Fruit fly (Drosophila melanogaster) whole organism, embryonic: Measurements from ENCODE around the gene CycA.

Experiments used
- Abd-B ChIP-seq: fragments of 200-800 bp; sonication (Bioruptor generic); optimal IDR thresholded peaks from 2 replicates; lab custom pipeline; 2018; ENCODE audit warnings: missing biosample characterization, mild to moderate bottlenecking, missing genetic modification characterization, moderate library complexity
- Atf3 ChIP-seq: fragments of 200-800 bp; sonication (Bioruptor generic); optimal IDR thresholded peaks from 3 replicates; lab custom pipeline; 2016; ENCODE audit warnings: missing biosample characterization, missing genetic modification characterization
- C15 ChIP-seq: fragments of 200-800 bp; sonication (Bioruptor generic); IDR thresholded peaks from 3 replicates; pipeline ENCODE4 v1.3.6; 2022; ENCODE audit warnings: missing biosample characterization, missing genetic modification characterization
- CG11398 ChIP-seq: fragments of 200-800 bp; sonication (Bioruptor generic); optimal IDR thresholded peaks from 2 replicates; lab custom pipeline; 2016; ENCODE audit warnings: missing biosample characterization, missing genetic modification characterization
- CG11456 ChIP-seq: fragments of 200-800 bp; sonication (Bioruptor generic); IDR thresholded peaks from 3 replicates; pipeline ENCODE4 v1.3.6; 2022; ENCODE audit warnings: missing biosample characterization, missing genetic modification characterization
- CG12236 ChIP-seq: fragments of 200-800 bp; sonication (Bioruptor generic); optimal IDR thresholded peaks from 2 replicates; lab custom pipeline; 2016; ENCODE audit warnings: missing biosample characterization, missing genetic modification characterization
- CG12942 ChIP-seq: fragments of 200-800 bp; sonication (Bioruptor generic); optimal IDR thresholded peaks from 3 replicates; lab custom pipeline; 2016; ENCODE audit warnings: missing biosample characterization, missing genetic modification characterization
- CG13424 ChIP-seq: fragments of 200-800 bp; sonication (Bioruptor generic); optimal IDR thresholded peaks from 2 replicates; lab custom pipeline; 2019; ENCODE audit warnings: missing biosample characterization, mild to moderate bottlenecking, missing genetic modification characterization, moderate library complexity
- CG14710 ChIP-seq: fragments of 200-800 bp; sonication (Bioruptor generic); optimal IDR thresholded peaks from 3 replicates; lab custom pipeline; 2019; ENCODE audit warnings: missing biosample characterization, mild to moderate bottlenecking, missing genetic modification characterization, moderate library complexity
- CG14860 ChIP-seq: fragments of 200-800 bp; sonication (Bioruptor generic); IDR thresholded peaks from 3 replicates; pipeline ENCODE4 v1.3.6; 2022; ENCODE audit warnings: missing biosample characterization, missing genetic modification characterization; ENCODE audit not compliant: partially characterized antibody
- CG14965 ChIP-seq: fragments of 200-800 bp; sonication (Bioruptor generic); optimal IDR thresholded peaks from 2 replicates; lab custom pipeline; 2016; ENCODE audit warnings: missing biosample characterization, missing genetic modification characterization, borderline replicate concordance
- CG15073 ChIP-seq: fragments of 200-800 bp; sonication (Bioruptor generic); optimal IDR thresholded peaks from 2 replicates; lab custom pipeline; 2016; ENCODE audit warnings: missing biosample characterization, missing genetic modification characterization
- CG15696 ChIP-seq: fragments of 200-800 bp; sonication (Bioruptor generic); optimal IDR thresholded peaks from 2 replicates; lab custom pipeline; 2019; ENCODE audit warnings: missing biosample characterization, mild to moderate bottlenecking, missing genetic modification characterization, moderate library complexity
- CG18476 ChIP-seq: fragments of 200-800 bp; sonication (Bioruptor generic); optimal IDR thresholded peaks from 2 replicates; lab custom pipeline; 2016; ENCODE audit warnings: missing biosample characterization, mild to moderate bottlenecking, missing genetic modification characterization
- CG31441 ChIP-seq: fragments of 200-800 bp; sonication (Bioruptor generic); IDR thresholded peaks from 2 replicates; pipeline ENCODE4 v1.3.6; 2022; ENCODE audit warnings: missing biosample characterization, missing genetic modification characterization
- CG4820 ChIP-seq: fragments of 200-800 bp; sonication (Bioruptor generic); optimal IDR thresholded peaks from 3 replicates; lab custom pipeline; 2016; ENCODE audit warnings: missing biosample characterization, missing genetic modification characterization
- CG4854 ChIP-seq: fragments of 200-800 bp; sonication (Bioruptor generic); optimal IDR thresholded peaks from 2 replicates; lab custom pipeline; 2016; ENCODE audit warnings: missing biosample characterization, missing genetic modification characterization, inconsistent platforms
- CG6689 ChIP-seq: fragments of 200-800 bp; sonication (Bioruptor generic); IDR thresholded peaks from 2 replicates; pipeline ENCODE4 v1.3.6; 2022; ENCODE audit warnings: missing biosample characterization, missing genetic modification characterization
- CG6765 ChIP-seq: fragments of 200-800 bp; sonication (Bioruptor generic); optimal IDR thresholded peaks from 3 replicates; lab custom pipeline; 2017; ENCODE audit warnings: missing biosample characterization, mild to moderate bottlenecking, missing genetic modification characterization
- CG7963 ChIP-seq: fragments of 200-800 bp; sonication (Bioruptor generic); IDR thresholded peaks from 3 replicates; pipeline ENCODE4 v1.3.6; 2022; ENCODE audit warnings: missing biosample characterization, missing genetic modification characterization; ENCODE audit not compliant: partially characterized antibody
- CG8281 ChIP-seq: fragments of 200-800 bp; sonication (Bioruptor generic); optimal IDR thresholded peaks from 2 replicates; lab custom pipeline; 2018; ENCODE audit warnings: missing biosample characterization, mild to moderate bottlenecking, missing genetic modification characterization, moderate library complexity
- CG8388 ChIP-seq: fragments of 200-800 bp; sonication (Bioruptor generic); optimal IDR thresholded peaks from 2 replicates; lab custom pipeline; 2019; ENCODE audit warnings: missing biosample characterization, mild to moderate bottlenecking, missing genetic modification characterization, moderate library complexity
- CG8924 ChIP-seq: fragments of 200-800 bp; optimal IDR thresholded peaks from 3 replicates; lab custom pipeline; 2019; ENCODE audit warnings: missing biosample characterization, mild to moderate bottlenecking, missing genetic modification characterization, moderate library complexity
- CHES-1-like ChIP-seq: fragments of 200-800 bp; sonication (Bioruptor generic); optimal IDR thresholded peaks from 2 replicates; lab custom pipeline; 2016; ENCODE audit warnings: missing biosample characterization, missing genetic modification characterization
- Dip3 ChIP-seq: fragments of 200-800 bp; sonication (Bioruptor generic); optimal IDR thresholded peaks from 3 replicates; lab custom pipeline; 2016; ENCODE audit warnings: missing biosample characterization, missing genetic modification characterization
- Drgx ChIP-seq: fragments of 200-800 bp; sonication (Bioruptor generic); IDR thresholded peaks from 2 replicates; pipeline ENCODE4 v1.3.6; 2022; ENCODE audit warnings: missing biosample characterization, missing genetic modification characterization
- Ets65A ChIP-seq: fragments of 200-800 bp; sonication (Bioruptor generic); peaks from one replicate; lab custom pipeline; 2016; ENCODE audit warnings: missing biosample characterization, missing genetic modification characterization
- Jarid2 ChIP-seq: fragments of 200-800 bp; sonication (Bioruptor generic); optimal IDR thresholded peaks from 3 replicates; lab custom pipeline; 2017; ENCODE audit warnings: mild to moderate bottlenecking, missing biosample characterization, missing genetic modification reagents, missing genetic modification characterization
- Usf ChIP-seq: fragments of 200-800 bp; sonication (Bioruptor generic); optimal IDR thresholded peaks from 2 replicates; lab custom pipeline; 2017; ENCODE audit warnings: missing genotype, missing biosample characterization, missing genetic modification characterization
- ase ChIP-seq: fragments of 200-800 bp; sonication (Bioruptor generic); IDR thresholded peaks from 3 replicates; pipeline ENCODE4 v1.3.6; 2022; ENCODE audit warnings: missing biosample characterization, missing genetic modification characterization
- ash1 ChIP-seq: fragments of 200-800 bp; sonication (Bioruptor generic); optimal IDR thresholded peaks from 2 replicates; lab custom pipeline; 2018; ENCODE audit warnings: missing biosample characterization, mild to moderate bottlenecking, missing genetic modification characterization
- bab2 ChIP-seq: fragments of 200-800 bp; sonication (Bioruptor generic); optimal IDR thresholded peaks from 2 replicates; lab custom pipeline; 2016; ENCODE audit warnings: missing biosample characterization, missing genetic modification characterization
- bigmax ChIP-seq: fragments of 200-800 bp; sonication (Bioruptor generic); optimal IDR thresholded peaks from 2 replicates; lab custom pipeline; 2018; ENCODE audit warnings: missing biosample characterization, mild to moderate bottlenecking, missing genetic modification characterization
- h ChIP-seq: fragments of >200 bp; optimal IDR thresholded peaks from 2 replicates; lab custom pipeline; 2017
- insv ChIP-seq, 2 experiments: fragments of 200-800 bp; sonication (Bioruptor generic); optimal IDR thresholded peaks; 3 replicates each; lab custom pipeline; 2016 to 2018; ENCODE audit warnings: missing biosample characterization in 2 of 2, missing genetic modification characterization in 2 of 2
- jigr1 ChIP-seq: fragments of 200-800 bp; sonication (Bioruptor generic); IDR thresholded peaks from 3 replicates; pipeline ENCODE4 v1.3.6; 2022; ENCODE audit warnings: missing biosample characterization, missing genetic modification characterization
- maf-S ChIP-seq: fragments of 200-800 bp; sonication (Bioruptor generic); optimal IDR thresholded peaks from 2 replicates; lab custom pipeline; 2016; ENCODE audit warnings: missing biosample characterization, missing genetic modification characterization
- mirr ChIP-seq: fragments of 200-800 bp; sonication (Bioruptor generic); optimal IDR thresholded peaks from 3 replicates; lab custom pipeline; 2018; ENCODE audit warnings: missing biosample characterization, mild to moderate bottlenecking, missing genetic modification characterization
- nerfin-2 ChIP-seq: fragments of 200-800 bp; sonication (Bioruptor generic); IDR thresholded peaks from 2 replicates; pipeline ENCODE4 v1.3.6; 2022; ENCODE audit warnings: missing biosample characterization, missing genetic modification characterization; ENCODE audit not compliant: partially characterized antibody
- peb ChIP-seq: fragments of 200-800 bp; sonication (Bioruptor generic); IDR thresholded peaks from 2 replicates; pipeline ENCODE4 v1.3.6; 2022; ENCODE audit warnings: missing biosample characterization, missing genetic modification characterization
- phol ChIP-seq: fragments of 200-800 bp; sonication (Bioruptor generic); optimal IDR thresholded peaks from 3 replicates; lab custom pipeline; 2018; ENCODE audit warnings: missing biosample characterization, mild to moderate bottlenecking, missing genetic modification characterization, moderate library complexity
- salm ChIP-seq: fragments of 200-800 bp; sonication (Bioruptor generic); optimal IDR thresholded peaks from 2 replicates; lab custom pipeline; 2018; ENCODE audit warnings: missing biosample characterization, mild to moderate bottlenecking, missing genetic modification characterization
- sens-2 ChIP-seq: fragments of 200-800 bp; sonication (Bioruptor generic); IDR thresholded peaks from 2 replicates; pipeline ENCODE4 v1.3.6; 2022; ENCODE audit warnings: missing biosample characterization, missing genetic modification characterization
- trem ChIP-seq: fragments of 200-800 bp; optimal IDR thresholded peaks from 3 replicates; lab custom pipeline; 2019; ENCODE audit warnings: missing biosample characterization, mild to moderate bottlenecking, missing genetic modification characterization, moderate library complexity
- trh ChIP-seq: fragments of 200-800 bp; sonication (Bioruptor generic); optimal IDR thresholded peaks from 2 replicates; lab custom pipeline; 2016; ENCODE audit warnings: missing biosample characterization, missing genetic modification characterization
- twi ChIP-seq: fragments of 200-800 bp; optimal IDR thresholded peaks from 2 replicates; lab custom pipeline; 2019; ENCODE audit warnings: missing biosample characterization, mild to moderate bottlenecking, missing genetic modification characterization, moderate library complexity
- unpg ChIP-seq: fragments of 200-800 bp; sonication (Bioruptor generic); optimal IDR thresholded peaks from 3 replicates; lab custom pipeline; 2018; ENCODE audit warnings: missing biosample characterization, mild to moderate bottlenecking, missing genetic modification characterization, moderate library complexity

Gene CycA

dm6 chr3L:11833296-11833717 lies at the start of gene CycA (continued):
- TF ChIP-seq Dip3 (GFP tag; lab: Kevin White, UChicago) (no peak), CG15073 (GFP tag; lab: Kevin White, UChicago) (no peak), ash1 (GFP tag; lab: Kevin White, UChicago) (no peak), CG6689 (GFP tag; lab: Robert Waterston, UW) (no peak), h (lab: Kevin White, UChicago) (no peak), CG7963 (GFP tag; lab: Robert Waterston, UW) (peak; percentile 61; the same call in 1 of the 3 replicates), salm (tag; lab: Kevin White, UChicago) (no peak), CG14710 (tag; lab: Kevin White, UChicago) (peak; percentile 79), jigr1 (GFP tag; lab: Robert Waterston, UW) (no peak), twi (tag; lab: Kevin White, UChicago) (peak; percentile 13)

DNA sequence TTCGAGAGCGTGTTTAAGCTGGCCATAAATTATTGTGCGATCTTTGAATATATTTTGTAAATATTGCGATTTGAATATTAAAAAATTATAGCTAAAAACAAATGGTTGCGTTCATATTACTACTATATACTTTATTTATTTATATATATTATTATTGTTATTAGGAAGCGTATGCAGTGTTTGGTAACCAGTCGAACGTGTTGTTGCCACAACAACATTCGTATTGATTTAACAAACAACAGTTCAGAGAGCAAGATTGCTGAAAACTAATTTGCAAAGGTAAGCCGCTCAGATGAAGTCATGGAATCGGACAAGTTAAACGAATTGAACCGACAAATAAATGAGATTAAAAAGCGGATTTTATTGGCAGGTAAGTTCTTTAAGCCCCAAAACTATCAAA lies 47.7 kb upstream of the CycA start, which contains the start of gene CCDC151:
CCDC151 (plus strand) TSS at position 301 of the 400 bp plus-strand sequence.
- TF ChIP-seq maf-S (GFP tag; lab: Kevin White, UChicago) (no peak), peb (no peak), bab2 (GFP tag; lab: Kevin White, UChicago) (no peak), trh (no peak), Abd-B (GFP tag; lab: Kevin White, UChicago) (no peak)
- TF ChIP-seq, all 482 proteins: peak for 0

dm6 chr3L:11878815-11879214 lies 45.4 kb upstream of the CycA start, which contains the start of gene Sprn:
Sprn (plus strand) TSS chr3L:11879115.
- TF ChIP-seq CG8281 (tag; lab: Kevin White, UChicago) (no peak), CG31441 (no peak), phol (tag; lab: Kevin White, UChicago) (no peak), Atf3 (GFP tag; lab: Kevin White, UChicago) (no peak), trem (tag; lab: Kevin White, UChicago) (no peak), CHES-1-like (GFP tag; lab: Kevin White, UChicago) (no peak), CG4820 (GFP tag; lab: Kevin White, UChicago) (no peak), nerfin-2 (GFP tag; lab: Robert Waterston, UW) (no peak), Usf (no peak)

- TF ChIP-seq CG15696 (no peak), CG12236 (GFP tag; lab: Kevin White, UChicago) (no peak), insv (GFP tag; optimal IDR thresholded peaks at IDR 0.05; lab: Kevin White, UChicago) (peak in 1 of 2 experiments; percentile 80), ase (no peak), jigr1 (GFP tag; lab: Robert Waterston, UW) (no peak), Drgx (GFP tag; lab: Robert Waterston, UW) (no peak), unpg (no peak), CG14965 (GFP tag; lab: Kevin White, UChicago) (peak; percentile 88), CG8388 (GFP tag; lab: Kevin White, UChicago) (peak; percentile 11), CG4854 (GFP tag; lab: Kevin White, UChicago) (no peak), CG11456 (GFP tag; lab: Robert Waterston, UW) (0 out of 3 replicates have a peak, but pooled peaks have one; percentile 28), Jarid2 (GFP tag; lab: Kevin White, UChicago) (no peak), C15 (GFP tag; lab: Robert Waterston, UW) (no peak), CG8924 (tag; lab: Kevin White, UChicago) (no peak), sens-2 (no peak), CG11398 (GFP tag; lab: Kevin White, UChicago) (no peak), mirr (GFP tag; lab: Kevin White, UChicago) (no peak), CG14860 (GFP tag; lab: Robert Waterston, UW) (no peak), CG6765 (GFP tag; lab: Kevin White, UChicago) (no peak), CG12942 (no peak), CG18476 (GFP tag; lab: Kevin White, UChicago) (no peak), CG13424 (no peak), bigmax (no peak), Ets65A (peak; percentile 66)
These were observed 42.7 kb upstream of the CycA start for dm6 chr3L:11876036-11876435.
